Fruit fly (Drosophila melanogaster): ENCODE data around the gene Oseg5.

The Oseg5 gene

DNA sequence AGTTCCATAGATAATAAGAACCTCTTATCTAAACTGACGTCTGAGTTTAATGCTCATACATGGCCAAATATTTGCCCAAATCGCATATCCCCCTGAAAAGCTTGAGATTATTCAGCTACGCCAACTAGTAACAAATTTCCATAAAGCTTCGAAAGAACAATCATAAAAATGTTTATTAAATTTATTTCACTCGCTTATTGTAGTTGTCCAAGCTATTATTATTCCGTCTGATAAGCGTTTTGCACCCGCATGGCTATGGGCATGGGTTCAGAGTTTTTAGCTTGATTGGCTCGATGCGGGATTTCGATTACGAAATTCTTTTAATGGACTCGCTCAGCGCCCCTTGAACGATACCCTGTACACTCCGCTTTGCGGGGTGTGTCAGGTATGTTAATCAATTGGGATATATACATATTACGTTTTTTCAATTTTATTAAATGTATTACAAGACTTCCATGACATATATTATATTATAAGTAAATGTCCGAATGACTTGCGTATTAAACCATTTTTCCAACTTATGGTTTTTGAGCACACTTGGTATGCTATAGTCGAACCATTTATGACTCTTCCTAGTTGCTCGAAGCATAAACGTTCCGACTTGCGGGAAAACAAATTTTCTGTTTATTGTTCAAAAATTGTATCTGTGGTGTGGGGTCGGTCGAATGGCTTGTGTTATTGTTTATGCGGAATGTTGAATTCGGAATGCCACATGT is 29.9 kb downstream of the Oseg5 start (continued):
- TF ChIP-seq CG2678 (tag; optimal IDR thresholded peaks at IDR 0.05) (peak; percentile 97), BtbVII (GFP tag; optimal IDR thresholded peaks at IDR 0.05) (peak; percentile 94), yki (optimal IDR thresholded peaks at IDR 0.05) (no peak), ken (GFP tag; IDR thresholded peaks at IDR 0.05) (peak; percentile 92), wek (GFP tag; optimal IDR thresholded peaks at IDR 0.05) (peak; percentile 70), CG13624 (GFP tag; optimal IDR thresholded peaks at IDR 0.05) (peak; percentile 66), bab2 (GFP tag; optimal IDR thresholded peaks at IDR 0.05) (peak; percentile 86), Hr3 (GFP tag; optimal IDR thresholded peaks at IDR 0.05) (peak; percentile 96), CG18619 (GFP tag; optimal IDR thresholded peaks at IDR 0.05) (peak; percentile 95), CG30020 (tag; optimal IDR thresholded peaks at IDR 0.05) (peak; percentile 69), sna (GFP tag; IDR thresholded peaks at IDR 0.05; ENCODE audit: partially characterized antibody) (peak; percentile 33; the same call in 1 of the 2 replicates), CG4360 (GFP tag; IDR thresholded peaks at IDR 0.05) (peak; percentile 69; the same call in 1 of the 2 replicates), CG8290 (GFP tag; optimal IDR thresholded peaks at IDR 0.05) (peak; percentile 71), CG8290 (tag; optimal IDR thresholded peaks at IDR 0.05) (peak; percentile 7 to 92), Lhr (GFP tag; optimal IDR thresholded peaks at IDR 0.05) (peak; percentile 79), CG6813 (GFP tag; optimal IDR thresholded peaks at IDR 0.05) (peak; percentile 95), h (optimal IDR thresholded peaks at IDR 0.05) (no peak), CG12071 (GFP tag; optimal IDR thresholded peaks at IDR 0.05) (peak; percentile 92), CG12769 (tag; optimal IDR thresholded peaks at IDR 0.05) (peak; percentile 97), Rfx (GFP tag; IDR thresholded peaks at IDR 0.05) (peak; percentile 97), CG15514 (GFP tag; optimal IDR thresholded peaks at IDR 0.05) (peak; percentile 92), Xbp1 (GFP tag; optimal IDR thresholded peaks at IDR 0.05) (peak; percentile 95), pho (GFP tag; optimal IDR thresholded peaks at IDR 0.05) (peak; percentile 86), CG6654 (GFP tag; optimal IDR thresholded peaks at IDR 0.05) (peak; percentile 84), CG15073 (GFP tag; optimal IDR thresholded peaks at IDR 0.05) (peak; percentile 57), CG8478 (optimal IDR thresholded peaks at IDR 0.05) (no peak), tin (GFP tag; optimal IDR thresholded peaks at IDR 0.05) (peak; percentile 90), CG43689 (GFP tag; IDR thresholded peaks at IDR 0.05) (peak; percentile 93), CG4854 (GFP tag; optimal IDR thresholded peaks at IDR 0.05) (peak; percentile 89), CG15011 (GFP tag; optimal IDR thresholded peaks at IDR 0.05) (peak; percentile 94), repo (GFP tag; optimal IDR thresholded peaks at IDR 0.05) (peak; percentile 21), tgo (GFP tag; IDR thresholded peaks at IDR 0.05) (peak; percentile 94), CG1529 (GFP tag; optimal IDR thresholded peaks at IDR 0.05) (peak; percentile 94), Med (GFP tag) (peak; percentile 95), Ssrp (tag; optimal IDR thresholded peaks at IDR 0.05) (peak; percentile 93), B-H2 (GFP tag; optimal IDR thresholded peaks at IDR 0.05) (peak; percentile 81), fu2 (GFP tag; optimal IDR thresholded peaks at IDR 0.05) (peak; percentile 80), CG10321 (GFP tag; IDR thresholded peaks at IDR 0.05) (peak; percentile 73; the same call in 1 of the 2 replicates), az2 (GFP tag; optimal IDR thresholded peaks at IDR 0.05) (peak; percentile 95), CG2120 (GFP tag; optimal IDR thresholded peaks at IDR 0.05) (peak; percentile 96), CG6765 (GFP tag; optimal IDR thresholded peaks at IDR 0.05) (peak; percentile 93), Nf-YB (GFP tag; optimal IDR thresholded peaks at IDR 0.05) (peak; percentile 85), Asciz (GFP tag; optimal IDR thresholded peaks at IDR 0.05) (peak; percentile 94), Antp (GFP tag; optimal IDR thresholded peaks at IDR 0.05) (peak; percentile 17), odd (GFP tag; optimal IDR thresholded peaks at IDR 0.05) (peak; percentile 94), CG6254 (GFP tag; optimal IDR thresholded peaks at IDR 0.05) (peak; percentile 88), lilli (GFP tag; optimal IDR thresholded peaks at IDR 0.05) (peak; percentile 95), CG7786 (GFP tag; optimal IDR thresholded peaks at IDR 0.05) (peak; percentile 73), CG17359 (tag; optimal IDR thresholded peaks at IDR 0.05) (peak; percentile 97), da (GFP tag; optimal IDR thresholded peaks at IDR 0.05) (peak; percentile 21)

All from whole organism, embryonic.